Fruit fly (Drosophila melanogaster): Measurements from ENCODE around the gene CG12594.

DNA sequence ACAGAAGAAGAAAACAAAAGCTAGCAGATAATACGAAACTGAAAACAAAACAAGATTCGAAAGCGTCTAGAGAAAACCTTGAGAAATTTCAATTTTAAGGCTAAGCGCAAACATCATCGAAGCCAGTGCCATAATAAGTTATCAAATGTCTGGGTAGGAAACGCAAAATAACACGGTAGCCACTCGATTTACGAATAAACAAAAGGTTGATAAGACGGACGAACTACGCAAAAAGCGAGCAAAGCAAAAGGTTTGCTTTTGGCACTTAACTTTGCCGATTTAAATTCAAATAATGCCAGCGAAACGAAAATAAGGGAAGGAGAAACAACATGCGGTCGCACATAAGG is 36.6 kb downstream of the CG12594 start:
- TF ChIP-seq CG11617 (GFP tag; optimal IDR thresholded peaks at IDR 0.05): no peak
- no peak for TF ChIP-seq cnc (optimal IDR thresholded peaks at IDR 0.05)
- no peak for TF ChIP-seq CG14711 (tag; optimal IDR thresholded peaks at IDR 0.05)
- TF ChIP-seq CG33017 (tag; optimal IDR thresholded peaks at IDR 0.05): no peak
